Worm (Caenorhabditis elegans): Measurements from ENCODE around the gene C16D2.3.

C16D2.3 gene

DNA sequence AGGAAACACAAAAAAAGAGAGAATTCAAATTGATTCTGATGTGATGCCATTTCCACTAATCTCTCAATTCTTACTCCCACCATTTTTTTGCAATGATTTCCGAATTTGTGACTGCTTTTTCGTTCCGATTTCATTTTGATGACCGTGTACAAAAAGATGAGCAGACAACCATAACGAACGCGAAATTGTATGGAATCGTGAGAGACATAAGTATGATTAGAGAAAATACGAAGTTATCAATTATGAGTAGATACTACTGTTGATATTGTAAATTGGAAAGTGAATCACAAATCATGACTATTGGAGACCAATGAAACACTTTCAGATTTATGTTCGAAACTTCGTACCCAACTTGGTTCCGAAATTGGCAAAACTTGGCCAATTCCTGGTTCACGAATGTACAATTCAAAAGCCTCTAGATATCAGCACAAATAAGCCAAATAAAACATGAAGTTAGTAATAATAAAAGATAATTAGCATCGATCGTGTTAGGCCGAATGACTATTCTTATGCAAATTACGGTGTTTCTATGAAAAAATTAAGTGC lies 26.4 kb upstream of the C16D2.3 start:
- TF ChIP-seq aptf-2 (GFP tag; conservative IDR thresholded peaks at IDR 0.05): no peak
- TF ChIP-seq nhr-80 (tag; optimal IDR thresholded peaks at IDR 0.05): peak; percentile 62
- no peak for TF ChIP-seq ets-4 (GFP tag; optimal IDR thresholded peaks at IDR 0.05)
- TF ChIP-seq cebp-1 (GFP tag; IDR thresholded peaks at IDR 0.05): no peak
- TF ChIP-seq cebp-1 (tag; optimal IDR thresholded peaks at IDR 0.05): peak; percentile 24
- no peak for TF ChIP-seq cebp-2 (GFP tag; IDR thresholded peaks at IDR 0.05)

DNA sequence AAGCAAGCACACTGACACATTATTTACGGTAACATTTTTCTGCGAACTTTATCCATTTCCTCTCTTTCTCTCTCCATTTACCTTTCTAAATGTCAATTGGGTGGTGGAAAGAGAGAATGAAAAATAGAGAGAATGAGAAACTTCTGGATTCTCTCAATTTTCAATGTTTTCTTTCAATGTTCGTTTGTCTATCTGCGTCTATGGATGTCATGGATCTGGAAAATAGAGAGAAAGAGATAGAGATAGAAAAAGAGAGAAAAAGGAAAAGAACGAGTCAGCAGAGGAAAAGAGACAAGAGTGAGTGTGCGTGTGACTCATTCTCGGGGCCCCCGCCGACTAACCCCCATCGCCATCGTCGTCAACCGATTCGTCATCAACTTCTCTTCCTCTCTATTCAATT lies 25.1 kb upstream of the C16D2.3 start, which contains the start of gene jun-1:
TSS of gene jun-1 (plus strand) at position 307 of the 400 bp plus-strand sequence.
- TF ChIP-seq snpc-4 (GFP tag; optimal IDR thresholded peaks at IDR 0.05): no peak
- TF ChIP-seq snpc-4 (tag; optimal IDR thresholded peaks at IDR 0.05): peak in 3 of 4 experiments; percentile 3 to 36 (median 26)
- TF ChIP-seq bed-2 (GFP tag; IDR thresholded peaks at IDR 0.05): no peak
- peak; percentile 41 for TF ChIP-seq nhr-80 (tag; optimal IDR thresholded peaks at IDR 0.05)
- TF ChIP-seq egrh-3 (GFP tag; IDR thresholded peaks at IDR 0.05): 0 out of 2 replicates have a peak, but pooled peaks have one; percentile 20
- peak; percentile 21 for TF ChIP-seq tbp1 (GFP tag; optimal IDR thresholded peaks at IDR 0.05)
- no peak for TF ChIP-seq chd-7 (tag; optimal IDR thresholded peaks at IDR 0.05)
- no peak for TF ChIP-seq ztf-25 (GFP tag; IDR thresholded peaks at IDR 0.05)
- TF ChIP-seq bed-1 (GFP tag; IDR thresholded peaks at IDR 0.05): no peak
- peak; percentile 66 for TF ChIP-seq dox-1 (GFP tag; IDR thresholded peaks at IDR 0.05)
- TF ChIP-seq ekl-4 (GFP tag; IDR thresholded peaks at IDR 0.05): no peak
- no peak for TF ChIP-seq hlh-12 (tag; optimal IDR thresholded peaks at IDR 0.05)
- TF ChIP-seq hsf-1 (GFP tag; IDR thresholded peaks at IDR 0.05): 0 out of 2 replicates have a peak, but pooled peaks have one; percentile 20
- no peak for TF ChIP-seq tlf-1 (GFP tag; optimal IDR thresholded peaks at IDR 0.05)
- peak; percentile 71 for TF ChIP-seq pbrm-1 (GFP tag; IDR thresholded peaks at IDR 0.05)
- TF ChIP-seq gei-17 (GFP tag; optimal IDR thresholded peaks at IDR 0.05): peak; percentile 23
- TF ChIP-seq lin-35 (GFP tag; optimal IDR thresholded peaks at IDR 0.05): peak in 1 of 3 experiments; percentile 77
- TF ChIP-seq snpc-1.1 (tag; optimal IDR thresholded peaks at IDR 0.05; ENCODE audit: insufficient read depth): no peak
- TF ChIP-seq F10E7.11 (tag; optimal IDR thresholded peaks at IDR 0.05): no peak
- TF ChIP-seq F49E8.2 (tag; optimal IDR thresholded peaks at IDR 0.05; ENCODE audit: insufficient read depth): no peak
- no peak for TF ChIP-seq T26A5.8 (tag; optimal IDR thresholded peaks at IDR 0.05)
- TF ChIP-seq attf-3 (GFP tag; conservative IDR thresholded peaks at IDR 0.05): no peak
- peak; percentile 17 for TF ChIP-seq rpc-1 (optimal IDR thresholded peaks at IDR 0.05)
- TF ChIP-seq rpc-1 (tag; optimal IDR thresholded peaks at IDR 0.05): no peak
- TF ChIP-seq B0336.3 (GFP tag; IDR thresholded peaks at IDR 0.05): peak; percentile 24; the same call in 1 of the 2 replicates
- peak; percentile 49 for TF ChIP-seq rcor-1 (GFP tag; IDR thresholded peaks at IDR 0.05)
- peak; percentile 69 for TF ChIP-seq ztf-26 (tag; optimal IDR thresholded peaks at IDR 0.05)
- peak; percentile 69 for TF ChIP-seq attf-5 (GFP tag; optimal IDR thresholded peaks at IDR 0.05)
- peak; percentile 94 for TF ChIP-seq zfh-2 (GFP tag; conservative IDR thresholded peaks at IDR 0.05)
- peak; percentile 71 for TF ChIP-seq ceh-27 (GFP tag; optimal IDR thresholded peaks at IDR 0.05)
- TF ChIP-seq K12H6.12 (tag; optimal IDR thresholded peaks at IDR 0.05): peak; percentile 72
- peak; percentile 81 for TF ChIP-seq hmg-1.2 (GFP tag; IDR thresholded peaks at IDR 0.05)
- TF ChIP-seq mcd-1 (GFP tag; IDR thresholded peaks at IDR 0.05): no peak; the same call in 1 of the 2 replicates
- TF ChIP-seq lin-54 (GFP tag; optimal IDR thresholded peaks at IDR 0.05): peak; percentile 28
- peak; percentile 54 for TF ChIP-seq C06A6.2 (GFP tag; conservative IDR thresholded peaks at IDR 0.05)
- TF ChIP-seq somi-1 (GFP tag; optimal IDR thresholded peaks at IDR 0.05): peak; percentile 76
- peak; percentile 37 for TF ChIP-seq unc-62 (GFP tag; optimal IDR thresholded peaks at IDR 0.05)
- TF ChIP-seq cebp-1 (GFP tag; IDR thresholded peaks at IDR 0.05): no peak
- peak; percentile 78 for TF ChIP-seq cebp-1 (tag; optimal IDR thresholded peaks at IDR 0.05)
- peak; percentile 20 for TF ChIP-seq atf-7 (tag; optimal IDR thresholded peaks at IDR 0.05)
- peak; percentile 89 for TF ChIP-seq lin-40 (tag; optimal IDR thresholded peaks at IDR 0.05)
- TF ChIP-seq let-526 (GFP tag; IDR thresholded peaks at IDR 0.05): no peak
- peak; percentile 59 for TF ChIP-seq K11D2.4 (GFP tag; IDR thresholded peaks at IDR 0.05)
- TF ChIP-seq ztf-28 (GFP tag; IDR thresholded peaks at IDR 0.05): no peak

Measured in whole organism, young adult.